Worm (Caenorhabditis elegans) whole organism, young adult: ENCODE results near the gene spas-1.

Experiments
- B0019.2 ChIP-seq: fragments of 200-800 bp; sonication (Bioruptor generic); conservative IDR thresholded peaks from 2 replicates; pipeline ENCODE4 v1.3.6; 2022; ENCODE audit warnings: missing genetic modification reagents, missing genetic modification characterization, missing compliant biosample characterization
- F22D6.2 ChIP-seq: sonication (generic microtip); optimal IDR thresholded peaks from 2 replicates; lab custom pipeline; 2016; ENCODE audit warnings: mild to moderate bottlenecking, missing genetic modification characterization, missing compliant biosample characterization
- F37B4.10 ChIP-seq: fragments of 200-800 bp; sonication (Bioruptor generic); IDR thresholded peaks from 2 replicates; pipeline ENCODE4 v1.3.6; 2022; ENCODE audit warnings: missing genetic modification characterization, missing compliant biosample characterization
- F49E8.2 ChIP-seq: sonication (generic microtip); optimal IDR thresholded peaks from 3 replicates; lab custom pipeline; 2017; ENCODE audit warnings: missing genetic modification characterization, mild to moderate bottlenecking, missing compliant biosample characterization, antibody characterized with exemption, moderate library complexity; ENCODE audit not compliant: insufficient read depth
- F55B11.4 ChIP-seq: sonication (generic microtip); optimal IDR thresholded peaks from 2 replicates; lab custom pipeline; 2016; ENCODE audit warnings: missing compliant biosample characterization, missing genetic modification characterization, borderline replicate concordance; ENCODE audit not compliant: insufficient read depth
- F57A8.1 ChIP-seq: fragments of 200-800 bp; sonication (Bioruptor generic); optimal IDR thresholded peaks from 2 replicates; lab custom pipeline; 2018; ENCODE audit warnings: mild to moderate bottlenecking, missing genetic modification characterization, moderate library complexity, missing compliant biosample characterization
- Y53F4B.3 ChIP-seq: fragments of 200-800 bp; sonication (Bioruptor generic); IDR thresholded peaks from 2 replicates; pipeline ENCODE4 v1.3.6; 2022; ENCODE audit warnings: missing genetic modification reagents, missing genetic modification characterization, missing compliant biosample characterization
- Y79H2A.3 ChIP-seq: fragments of 200-800 bp; sonication (Bioruptor generic); conservative IDR thresholded peaks from 2 replicates; pipeline ENCODE4 v1.3.6; 2022; ENCODE audit warnings: missing genetic modification reagents, missing genetic modification characterization, missing compliant biosample characterization
- ZK185.1 ChIP-seq: sonication (generic microtip); optimal IDR thresholded peaks from 2 replicates; lab custom pipeline; 2016; ENCODE audit warnings: mild to moderate bottlenecking, missing genetic modification characterization, missing compliant biosample characterization; ENCODE audit not compliant: poor library complexity, severe bottlenecking
- akir-1 ChIP-seq: fragments of 200-800 bp; sonication (Bioruptor generic); optimal IDR thresholded peaks from 2 replicates; lab custom pipeline; 2018; ENCODE audit warnings: mild to moderate bottlenecking, missing genetic modification characterization, moderate library complexity, missing compliant biosample characterization
- aptf-3 ChIP-seq: fragments of 200-800 bp; sonication (Bioruptor generic); IDR thresholded peaks from 2 replicates; pipeline ENCODE4 v1.3.6; 2022; ENCODE audit warnings: missing genetic modification characterization, missing compliant biosample characterization
- atf-7 ChIP-seq: sonication (generic microtip); optimal IDR thresholded peaks from 2 replicates; lab custom pipeline; 2017; ENCODE audit warnings: mild to moderate bottlenecking, missing genetic modification characterization, missing compliant biosample characterization
- cebp-2 ChIP-seq: fragments of 200-800 bp; sonication (Bioruptor generic); IDR thresholded peaks from 2 replicates; pipeline ENCODE4 v1.3.6; 2022; ENCODE audit warnings: missing genetic modification characterization, missing compliant biosample characterization
- ceh-100 ChIP-seq: fragments of 200-800 bp; sonication (Bioruptor generic); IDR thresholded peaks from 2 replicates; pipeline ENCODE4 v1.3.6; 2022; ENCODE audit warnings: missing genetic modification reagents, missing genetic modification characterization, missing compliant biosample characterization
- ceh-27 ChIP-seq: fragments of 200-800 bp; sonication (Bioruptor generic); optimal IDR thresholded peaks from 2 replicates; lab custom pipeline; 2018; ENCODE audit warnings: mild to moderate bottlenecking, missing genetic modification characterization, moderate library complexity, missing compliant biosample characterization
- ceh-40 ChIP-seq: fragments of 200-800 bp; sonication (Bioruptor generic); IDR thresholded peaks from 2 replicates; pipeline ENCODE4 v1.3.6; 2022; ENCODE audit warnings: missing genetic modification characterization, missing compliant biosample characterization
- ceh-91 ChIP-seq: fragments of 200-800 bp; sonication (Bioruptor generic); IDR thresholded peaks from 2 replicates; pipeline ENCODE4 v1.3.6; 2022; ENCODE audit warnings: missing genetic modification reagents, missing genetic modification characterization, missing compliant biosample characterization
- die-1 ChIP-seq: sonication (generic microtip); optimal IDR thresholded peaks from 2 replicates; lab custom pipeline; 2016; ENCODE audit warnings: missing genotype, mild to moderate bottlenecking, missing genetic modification characterization, missing compliant biosample characterization
- dox-1 ChIP-seq: fragments of 200-800 bp; sonication (Bioruptor generic); IDR thresholded peaks from 2 replicates; pipeline ENCODE4 v1.3.6; 2022; ENCODE audit warnings: missing genetic modification reagents, missing genetic modification characterization, missing compliant biosample characterization
- egl-44 ChIP-seq: fragments of 200-800 bp; sonication (Bioruptor generic); IDR thresholded peaks from 2 replicates; pipeline ENCODE4 v1.3.6; 2022; ENCODE audit warnings: missing genetic modification reagents, missing genetic modification characterization, missing compliant biosample characterization
- ets-4 ChIP-seq: fragments of 200-800 bp; sonication (Bioruptor generic); optimal IDR thresholded peaks from 2 replicates; lab custom pipeline; 2018; ENCODE audit warnings: mild to moderate bottlenecking, missing genetic modification characterization, missing compliant biosample characterization
- hmg-1.2 ChIP-seq: fragments of 200-800 bp; sonication (Bioruptor generic); IDR thresholded peaks from 2 replicates; pipeline ENCODE4 v1.3.6; 2022; ENCODE audit warnings: missing genetic modification reagents, missing genetic modification characterization, missing compliant biosample characterization
- let-526 ChIP-seq: fragments of 200-800 bp; sonication (Bioruptor generic); IDR thresholded peaks from 2 replicates; pipeline ENCODE4 v1.3.6; 2022; ENCODE audit warnings: missing genetic modification reagents, missing genetic modification characterization, missing compliant biosample characterization
- lin-40 ChIP-seq: sonication (generic microtip); optimal IDR thresholded peaks from 2 replicates; lab custom pipeline; 2016; ENCODE audit warnings: missing genetic modification characterization, mild to moderate bottlenecking, missing compliant biosample characterization, missing genotype, missing genetic modification reagents
- lin-54 ChIP-seq: fragments of 200-800 bp; sonication (Bioruptor generic); optimal IDR thresholded peaks from 2 replicates; lab custom pipeline; 2018; ENCODE audit warnings: mild to moderate bottlenecking, missing genetic modification characterization, missing compliant biosample characterization
- lir-1 ChIP-seq: fragments of 200-800 bp; sonication (Bioruptor generic); conservative IDR thresholded peaks from 2 replicates; pipeline ENCODE4 v1.3.6; 2022; ENCODE audit warnings: missing genetic modification reagents, missing genetic modification characterization, missing compliant biosample characterization
- madf-10 ChIP-seq: sonication (generic microtip); optimal IDR thresholded peaks from 2 replicates; lab custom pipeline; 2016; ENCODE audit warnings: mild to moderate bottlenecking, missing genetic modification characterization, missing compliant biosample characterization
- mcd-1 ChIP-seq: fragments of 200-800 bp; sonication (Bioruptor generic); IDR thresholded peaks from 2 replicates; pipeline ENCODE4 v1.3.6; 2022; ENCODE audit warnings: missing genetic modification reagents, missing genetic modification characterization, missing compliant biosample characterization
- mes-4 ChIP-seq: sonication (generic microtip); optimal IDR thresholded peaks from 2 replicates; lab custom pipeline; 2016; ENCODE audit warnings: missing genotype, missing genetic modification characterization, missing compliant biosample characterization
- mxl-1 ChIP-seq: sonication (generic microtip); optimal IDR thresholded peaks from 2 replicates; lab custom pipeline; 2016; ENCODE audit warnings: missing genetic modification characterization, missing compliant biosample characterization
- nfya-2 ChIP-seq: fragments of 200-800 bp; sonication (Bioruptor generic); IDR thresholded peaks from 2 replicates; pipeline ENCODE4 v1.3.6; 2022; ENCODE audit warnings: missing genetic modification reagents, missing genetic modification characterization, missing compliant biosample characterization
- nhr-27 ChIP-seq: fragments of 200-800 bp; sonication (Bioruptor generic); optimal IDR thresholded peaks from 2 replicates; lab custom pipeline; 2018; ENCODE audit warnings: mild to moderate bottlenecking, missing genetic modification characterization, moderate library complexity, missing compliant biosample characterization
- nhr-80 ChIP-seq: sonication (generic microtip); optimal IDR thresholded peaks from 2 replicates; lab custom pipeline; 2016; ENCODE audit warnings: missing genetic modification characterization, missing compliant biosample characterization
- nhr-90 ChIP-seq: sonication (generic microtip); optimal IDR thresholded peaks from 2 replicates; lab custom pipeline; 2016; ENCODE audit warnings: missing genotype, mild to moderate bottlenecking, missing genetic modification characterization, missing compliant biosample characterization
- pha-4 ChIP-seq: fragments of 150-350 bp; sonication (generic microtip); optimal IDR thresholded peaks from 2 replicates; lab custom pipeline; 2014; ENCODE audit warnings: missing biosample characterization, missing genetic modification reagents, missing genetic modification characterization
- rec-8 ChIP-seq, 2 experiments: sonication (generic microtip); optimal IDR thresholded peaks; 2 replicates each; lab custom pipeline; 2016; ENCODE audit warnings: mild to moderate bottlenecking in 2 of 2, missing genetic modification characterization in 2 of 2, missing genetic modification reagents in 2 of 2, missing genotype in 2 of 2, missing biosample characterization in 1 of 2, missing compliant biosample characterization in 1 of 2, moderate library complexity in 1 of 2
- rpc-1 ChIP-seq, 2 experiments: fragments of 150-350 bp in 1 of 2; sonication (generic microtip) in 1 of 2; optimal IDR thresholded peaks; 2 replicates each; lab custom pipeline; 2014 to 2018; ENCODE audit warnings: missing biosample characterization in 1 of 2, missing genetic modification characterization in 1 of 2, missing genetic modification reagents in 1 of 2, missing genotype in 1 of 2
- sea-2 ChIP-seq: fragments of 200-800 bp; sonication (Bioruptor generic); IDR thresholded peaks from 2 replicates; pipeline ENCODE4 v1.3.6; 2022; ENCODE audit warnings: missing genetic modification characterization, missing compliant biosample characterization
- snpc-3.4 ChIP-seq: sonication (generic microtip); optimal IDR thresholded peaks from 2 replicates; lab custom pipeline; 2017; ENCODE audit warnings: missing genetic modification characterization, mild to moderate bottlenecking, missing compliant biosample characterization, antibody characterized with exemption, moderate library complexity, missing genotype, missing genetic modification reagents
- somi-1 ChIP-seq: fragments of 200-800 bp; sonication (Bioruptor generic); optimal IDR thresholded peaks from 2 replicates; lab custom pipeline; 2018; ENCODE audit warnings: mild to moderate bottlenecking, missing genetic modification characterization, missing compliant biosample characterization
- tbp1 ChIP-seq: fragments of 200-800 bp; sonication (Bioruptor generic); optimal IDR thresholded peaks from 2 replicates; lab custom pipeline; 2018; ENCODE audit warnings: mild to moderate bottlenecking, missing genetic modification characterization, missing compliant biosample characterization
- tbx-9 ChIP-seq: sonication (generic microtip); optimal IDR thresholded peaks from 2 replicates; lab custom pipeline; 2016; ENCODE audit warnings: borderline replicate concordance, missing genetic modification characterization, inconsistent platforms, missing compliant biosample characterization
- unc-62 ChIP-seq: fragments of 150-350 bp; optimal IDR thresholded peaks from 2 replicates; lab custom pipeline; 2014; ENCODE audit warnings: missing biosample characterization, missing genetic modification reagents, missing genetic modification characterization
- zfh-2 ChIP-seq: fragments of 200-800 bp; sonication (Bioruptor generic); conservative IDR thresholded peaks from 2 replicates; pipeline ENCODE4 v1.3.6; 2022; ENCODE audit warnings: missing genetic modification reagents, missing genetic modification characterization, missing compliant biosample characterization
- ztf-25 ChIP-seq: fragments of 200-800 bp; sonication (Bioruptor generic); IDR thresholded peaks from 2 replicates; pipeline ENCODE4 v1.3.6; 2022; ENCODE audit warnings: missing genetic modification reagents, missing genetic modification characterization, missing compliant biosample characterization
- ztf-26 ChIP-seq: sonication (generic microtip); optimal IDR thresholded peaks from 2 replicates; lab custom pipeline; 2017; ENCODE audit warnings: missing genetic modification characterization, missing compliant biosample characterization
- ztf-3 ChIP-seq: fragments of 200-800 bp; sonication (Bioruptor generic); optimal IDR thresholded peaks from 2 replicates; lab custom pipeline; 2018; ENCODE audit warnings: mild to moderate bottlenecking, missing genetic modification characterization, missing compliant biosample characterization
- ztf-6 ChIP-seq: fragments of 200-800 bp; sonication (Bioruptor generic); IDR thresholded peaks from 2 replicates; pipeline ENCODE4 v1.3.6; 2022; ENCODE audit warnings: missing genetic modification reagents, missing genetic modification characterization, missing compliant biosample characterization

The spas-1 gene

DNA sequence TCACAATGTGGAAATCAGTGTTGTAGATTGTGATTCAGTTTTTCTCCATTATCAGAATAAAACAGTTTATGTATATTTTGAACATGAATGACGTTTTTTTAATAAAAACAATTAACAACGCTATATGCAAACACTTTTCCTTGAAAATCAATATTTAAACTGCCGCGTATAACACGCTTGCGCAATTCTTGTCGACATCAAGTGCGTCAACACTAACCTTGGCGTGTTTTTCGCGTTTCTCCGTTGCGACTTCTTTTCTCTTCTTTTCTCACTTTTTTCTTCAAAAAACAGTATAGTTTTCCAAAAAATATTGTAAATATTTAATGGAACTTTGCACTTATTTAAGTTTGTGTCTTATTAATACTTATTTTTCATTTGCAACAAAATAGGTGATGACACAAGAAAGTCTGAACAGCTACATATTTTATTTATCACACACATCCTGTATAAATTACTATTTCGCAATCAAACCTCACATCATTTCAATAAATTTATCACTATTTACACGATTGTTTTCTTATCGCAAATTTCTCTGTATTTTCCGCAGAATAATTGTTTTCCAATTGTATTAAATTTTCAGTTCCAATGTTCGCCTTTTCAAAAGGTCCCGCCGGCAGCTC, at the start of gene spas-1 (continued):
- TF ChIP-seq somi-1 (GFP tag; lab: Kevin White, UChicago) (peak; percentile 25), F22D6.2 (tag; lab: Kevin White, UChicago) (peak; percentile 26), unc-62 (no peak), sea-2 (GFP tag; lab: Robert Waterston, UW) (no peak), ceh-40 (GFP tag; lab: Robert Waterston, UW) (no peak), zfh-2 (GFP tag; lab: Robert Waterston, UW) (no peak), atf-7 (tag; lab: Kevin White, UChicago) (no peak), tbp1 (GFP tag; lab: Kevin White, UChicago) (peak; percentile 67), F37B4.10 (GFP tag; lab: Robert Waterston, UW) (no peak), ZK185.1 (tag; lab: Kevin White, UChicago) (peak; percentile 46), tbx-9 (tag; lab: Kevin White, UChicago) (no peak), B0019.2 (no peak), die-1 (tag; lab: Kevin White, UChicago) (peak; percentile 3), lin-54 (GFP tag; lab: Kevin White, UChicago) (peak; percentile 97), dox-1 (GFP tag; lab: Robert Waterston, UW) (peak; percentile 85), Y53F4B.3 (no peak), nhr-90 (tag; lab: Kevin White, UChicago) (no peak), madf-10 (tag; lab: Kevin White, UChicago) (peak; percentile 52), hmg-1.2 (GFP tag; lab: Robert Waterston, UW) (peak; percentile 29; the same call in 1 of the 2 replicates), ceh-27 (GFP tag; lab: Kevin White, UChicago) (peak; percentile 56), ztf-25 (GFP tag; lab: Robert Waterston, UW) (no peak), nhr-80 (peak; percentile 77), F55B11.4 (tag; lab: Kevin White, UChicago) (no peak), Y79H2A.3 (GFP tag; lab: Robert Waterston, UW) (no peak), rpc-1 (optimal IDR thresholded peaks at IDR 0.05; lab: Kevin White, UChicago) (no peak), rpc-1 (tag; optimal IDR thresholded peaks at IDR 0.05; lab: Kevin White, UChicago) (no peak), let-526 (no peak), mcd-1 (GFP tag; lab: Robert Waterston, UW) (peak; percentile 84), aptf-3 (GFP tag; lab: Robert Waterston, UW) (no peak), egl-44 (GFP tag; lab: Robert Waterston, UW) (no peak), rec-8 (tag; optimal IDR thresholded peaks at IDR 0.05; lab: Kevin White, UChicago) (no peak), nhr-27 (tag; lab: Kevin White, UChicago) (no peak), cebp-2 (GFP tag; lab: Robert Waterston, UW) (no peak), ztf-26 (tag; lab: Kevin White, UChicago) (peak; percentile 56), mes-4 (tag; lab: Kevin White, UChicago) (no peak), ceh-91 (GFP tag; lab: Robert Waterston, UW) (no peak), lin-40 (tag; lab: Kevin White, UChicago) (peak; percentile 86), ztf-6 (GFP tag; lab: Robert Waterston, UW) (no peak), ets-4 (GFP tag; lab: Kevin White, UChicago) (no peak), ceh-100 (peak; percentile 34; the same call in 1 of the 2 replicates), akir-1 (GFP tag; lab: Kevin White, UChicago) (no peak), mxl-1 (tag; lab: Kevin White, UChicago) (no peak), snpc-3.4 (peak; percentile 71), lir-1 (no peak; the same call in 1 of the 2 replicates), nfya-2 (GFP tag; lab: Robert Waterston, UW) (no peak), ztf-3 (GFP tag; lab: Kevin White, UChicago) (no peak), pha-4 (peak; percentile 81), F57A8.1 (no peak), F49E8.2 (tag; lab: Kevin White, UChicago) (no peak)
